Fruit fly (Drosophila melanogaster) whole organism, embryonic: ENCODE data around the gene CG42487.
A peak's percentile ranks its signal among the peaks of the same experiment; 100 is the strongest.

Experiments
- Asciz ChIP-seq: fragments of 200-800 bp; sonication (Bioruptor generic); optimal IDR thresholded peaks from 2 replicates; lab custom pipeline; 2017; ENCODE audit warnings: missing biosample characterization, mild to moderate bottlenecking, missing genetic modification characterization, missing genetic modification reagents
- BEAF-32 ChIP-seq: fragments of 200-800 bp; sonication (Bioruptor generic); optimal IDR thresholded peaks from 3 replicates; lab custom pipeline; 2017; ENCODE audit warnings: missing biosample characterization, missing genetic modification characterization, mild to moderate bottlenecking, moderate library complexity, missing genetic modification reagents
- CG10543 ChIP-seq: fragments of 200-800 bp; sonication (Bioruptor generic); optimal IDR thresholded peaks from 3 replicates; lab custom pipeline; 2017; ENCODE audit warnings: missing biosample characterization, mild to moderate bottlenecking, missing genetic modification characterization, moderate library complexity
- CG1233 ChIP-seq: fragments of 200-800 bp; sonication (Bioruptor generic); optimal IDR thresholded peaks from 4 replicates; lab custom pipeline; 2018; ENCODE audit warnings: missing biosample characterization, mild to moderate bottlenecking, missing genetic modification characterization
- CG14710 ChIP-seq: fragments of 200-800 bp; sonication (Bioruptor generic); optimal IDR thresholded peaks from 3 replicates; lab custom pipeline; 2019; ENCODE audit warnings: missing biosample characterization, mild to moderate bottlenecking, missing genetic modification characterization, moderate library complexity
- CG17802 ChIP-seq: fragments of 200-800 bp; sonication (Bioruptor generic); optimal IDR thresholded peaks from 2 replicates; lab custom pipeline; 2018; ENCODE audit warnings: missing biosample characterization, mild to moderate bottlenecking, missing genetic modification characterization, moderate library complexity
- CG2712 ChIP-seq: fragments of 200-800 bp; optimal IDR thresholded peaks from 3 replicates; lab custom pipeline; 2019; ENCODE audit warnings: missing biosample characterization, mild to moderate bottlenecking, missing genetic modification characterization, moderate library complexity
- CG30403 ChIP-seq: fragments of 200-800 bp; sonication (Bioruptor generic); optimal IDR thresholded peaks from 3 replicates; lab custom pipeline; 2016; ENCODE audit warnings: missing biosample characterization, missing genetic modification characterization
- CG33213 ChIP-seq: fragments of 200-800 bp; sonication (Bioruptor generic); optimal IDR thresholded peaks from 3 replicates; lab custom pipeline; 2016; ENCODE audit warnings: missing biosample characterization, missing genetic modification characterization
- CG43689 ChIP-seq: fragments of 200-800 bp; sonication (Bioruptor generic); IDR thresholded peaks from 2 replicates; pipeline ENCODE4 v1.3.6; 2022; ENCODE audit warnings: missing biosample characterization, missing genetic modification characterization
- CG4707 ChIP-seq: fragments of 200-800 bp; sonication (Bioruptor generic); optimal IDR thresholded peaks from 2 replicates; lab custom pipeline; 2018; ENCODE audit warnings: missing biosample characterization, mild to moderate bottlenecking, missing genetic modification characterization, moderate library complexity
- CG5180 ChIP-seq: fragments of 200-800 bp; sonication (Bioruptor generic); optimal IDR thresholded peaks from 3 replicates; lab custom pipeline; 2017; ENCODE audit warnings: missing biosample characterization, missing genetic modification characterization, mild to moderate bottlenecking, moderate library complexity, missing genetic modification reagents
- CG9437 ChIP-seq: fragments of 200-800 bp; sonication (Bioruptor generic); optimal IDR thresholded peaks from 2 replicates; lab custom pipeline; 2018; ENCODE audit warnings: missing biosample characterization, mild to moderate bottlenecking, missing genetic modification characterization
- E2f2 ChIP-seq: fragments of 200-800 bp; sonication (Bioruptor generic); IDR thresholded peaks from 2 replicates; pipeline ENCODE4 v1.3.6; 2022; ENCODE audit warnings: missing biosample characterization, missing genetic modification characterization
- HLH3B ChIP-seq: fragments of 200-800 bp; sonication (Bioruptor generic); IDR thresholded peaks from 2 replicates; pipeline ENCODE4 v1.3.6; 2022; ENCODE audit warnings: missing biosample characterization, missing genetic modification characterization
- Hand ChIP-seq: fragments of 200-800 bp; sonication (Bioruptor generic); optimal IDR thresholded peaks from 2 replicates; lab custom pipeline; 2017; ENCODE audit warnings: mild to moderate bottlenecking, missing biosample characterization, missing genetic modification reagents, missing genetic modification characterization
- Hr39 ChIP-seq: fragments of >200 bp; optimal IDR thresholded peaks from 2 replicates; lab custom pipeline; 2017
- Meics ChIP-seq: fragments of 200-800 bp; sonication (Bioruptor generic); optimal IDR thresholded peaks from 2 replicates; lab custom pipeline; 2017; ENCODE audit warnings: missing biosample characterization, mild to moderate bottlenecking, missing genetic modification characterization
- NK7.1 ChIP-seq: fragments of 200-800 bp; sonication (Bioruptor generic); optimal IDR thresholded peaks from 3 replicates; lab custom pipeline; 2016; ENCODE audit warnings: missing biosample characterization, missing genetic modification characterization
- Rfx ChIP-seq: fragments of 200-800 bp; sonication (Bioruptor generic); IDR thresholded peaks from 2 replicates; pipeline ENCODE4 v1.3.6; 2022; ENCODE audit warnings: missing biosample characterization, missing genetic modification characterization
- Sry-δ ChIP-seq: fragments of 200-800 bp; sonication (Bioruptor generic); optimal IDR thresholded peaks from 2 replicates; lab custom pipeline; 2016; ENCODE audit warnings: missing biosample characterization, missing genetic modification characterization
- Ssrp ChIP-seq: fragments of 200-800 bp; sonication (Bioruptor generic); optimal IDR thresholded peaks from 2 replicates; lab custom pipeline; 2018; ENCODE audit warnings: missing biosample characterization, mild to moderate bottlenecking, missing genetic modification characterization, moderate library complexity
- aop ChIP-seq: fragments of 200-800 bp; sonication (Bioruptor generic); IDR thresholded peaks from 2 replicates; pipeline ENCODE4 v1.3.6; 2022; ENCODE audit warnings: missing biosample characterization, missing genetic modification characterization
- btn ChIP-seq: fragments of 200-800 bp; sonication (Bioruptor generic); optimal IDR thresholded peaks from 2 replicates; lab custom pipeline; 2016; ENCODE audit warnings: missing biosample characterization, missing genetic modification characterization
- chinmo ChIP-seq: fragments of 200-800 bp; sonication (Bioruptor generic); IDR thresholded peaks from 4 replicates; pipeline ENCODE4 v1.3.6; 2022; ENCODE audit warnings: missing biosample characterization, missing genetic modification characterization; ENCODE audit not compliant: partially characterized antibody
- da ChIP-seq: fragments of 200-800 bp; sonication (Bioruptor generic); optimal IDR thresholded peaks from 2 replicates; lab custom pipeline; 2016; ENCODE audit warnings: missing biosample characterization, missing genetic modification characterization
- dimm ChIP-seq: fragments of 200-800 bp; sonication (Bioruptor generic); IDR thresholded peaks from 2 replicates; pipeline ENCODE4 v1.3.6; 2022; ENCODE audit warnings: missing biosample characterization, missing genetic modification characterization
- esg ChIP-seq: fragments of 200-800 bp; sonication (Bioruptor generic); conservative IDR thresholded peaks from 2 replicates; pipeline ENCODE4 v1.3.6; 2022; ENCODE audit warnings: missing biosample characterization, missing genetic modification characterization
- fd64A ChIP-seq: fragments of 200-800 bp; sonication (Bioruptor generic); optimal IDR thresholded peaks from 3 replicates; lab custom pipeline; 2018; ENCODE audit warnings: missing biosample characterization, mild to moderate bottlenecking, missing genetic modification characterization
- gce ChIP-seq: fragments of 200-800 bp; sonication (Bioruptor generic); IDR thresholded peaks from 3 replicates; pipeline ENCODE4 v1.3.6; 2022; ENCODE audit warnings: missing biosample characterization, missing genetic modification characterization
- gfzf ChIP-seq: fragments of 200-800 bp; sonication (Bioruptor generic); optimal IDR thresholded peaks from 2 replicates; lab custom pipeline; 2016; ENCODE audit warnings: missing biosample characterization, mild to moderate bottlenecking, missing genetic modification characterization, moderate library complexity
- gro ChIP-seq: fragments of 200-800 bp; sonication (Bioruptor generic); optimal IDR thresholded peaks from 2 replicates; lab custom pipeline; 2016; ENCODE audit warnings: missing biosample characterization, missing genetic modification characterization
- ham ChIP-seq: fragments of 200-800 bp; sonication (Bioruptor generic); IDR thresholded peaks from 2 replicates; pipeline ENCODE4 v1.3.6; 2022; ENCODE audit warnings: missing biosample characterization, missing genetic modification characterization
- hkb ChIP-seq, 2 experiments: fragments of 200-800 bp in 1 of 2; fragments of >200 bp in 1 of 2; sonication (Bioruptor generic) in 1 of 2; IDR thresholded peaks in 1 of 2; optimal IDR thresholded peaks in 1 of 2; 2 replicates each; pipeline versions ENCODE4 v1.3.6 to Lab custom; 2017 to 2022; ENCODE audit warnings: missing biosample characterization in 1 of 2, missing genetic modification characterization in 1 of 2
- ind ChIP-seq: fragments of 200-800 bp; sonication (Bioruptor generic); optimal IDR thresholded peaks from 3 replicates; lab custom pipeline; 2016; ENCODE audit warnings: missing biosample characterization, missing genetic modification characterization
- nerfin-2 ChIP-seq: fragments of 200-800 bp; sonication (Bioruptor generic); IDR thresholded peaks from 2 replicates; pipeline ENCODE4 v1.3.6; 2022; ENCODE audit warnings: missing biosample characterization, missing genetic modification characterization; ENCODE audit not compliant: partially characterized antibody
- nmo ChIP-seq: fragments of 200-800 bp; sonication (Bioruptor generic); optimal IDR thresholded peaks from 2 replicates; lab custom pipeline; 2018; ENCODE audit warnings: missing biosample characterization, mild to moderate bottlenecking, missing genetic modification characterization, moderate library complexity
- nom ChIP-seq: fragments of 200-800 bp; sonication (Bioruptor generic); optimal IDR thresholded peaks from 2 replicates; lab custom pipeline; 2017; ENCODE audit warnings: missing biosample characterization, missing genetic modification characterization, mild to moderate bottlenecking, moderate library complexity, missing genetic modification reagents
- onecut ChIP-seq: fragments of 200-800 bp; sonication (Bioruptor generic); IDR thresholded peaks from 2 replicates; pipeline ENCODE4 v1.3.6; 2022; ENCODE audit warnings: missing biosample characterization, missing genetic modification characterization
- pho ChIP-seq: fragments of 200-800 bp; sonication (Bioruptor generic); optimal IDR thresholded peaks from 2 replicates; lab custom pipeline; 2016; ENCODE audit warnings: missing biosample characterization, missing genetic modification characterization
- pita ChIP-seq: fragments of 200-800 bp; sonication (Bioruptor generic); optimal IDR thresholded peaks from 2 replicates; lab custom pipeline; 2017; ENCODE audit warnings: missing biosample characterization, mild to moderate bottlenecking, missing genetic modification characterization
- pzg ChIP-seq: fragments of 200-800 bp; sonication (Bioruptor generic); optimal IDR thresholded peaks from 3 replicates; lab custom pipeline; 2018; ENCODE audit warnings: missing biosample characterization, mild to moderate bottlenecking, missing genetic modification characterization, moderate library complexity
- scrt ChIP-seq: fragments of 200-800 bp; sonication (Bioruptor generic); optimal IDR thresholded peaks from 2 replicates; lab custom pipeline; 2018; ENCODE audit warnings: missing biosample characterization, mild to moderate bottlenecking, missing genetic modification characterization, moderate library complexity
- slbo ChIP-seq: fragments of 200-800 bp; sonication (Bioruptor generic); IDR thresholded peaks from 2 replicates; pipeline ENCODE4 v1.3.6; 2022; ENCODE audit warnings: missing biosample characterization, missing genetic modification characterization
- sna ChIP-seq: fragments of 200-800 bp; sonication (Bioruptor generic); IDR thresholded peaks from 2 replicates; pipeline ENCODE4 v1.3.6; 2022; ENCODE audit warnings: missing biosample characterization, missing genetic modification characterization; ENCODE audit not compliant: partially characterized antibody
- trh ChIP-seq: fragments of 200-800 bp; sonication (Bioruptor generic); optimal IDR thresholded peaks from 2 replicates; lab custom pipeline; 2016; ENCODE audit warnings: missing biosample characterization, missing genetic modification characterization
- wor ChIP-seq: fragments of 200-800 bp; sonication (Bioruptor generic); IDR thresholded peaks from 2 replicates; pipeline ENCODE4 v1.3.6; 2022; ENCODE audit warnings: missing biosample characterization, missing genetic modification characterization
- zen ChIP-seq: fragments of 200-800 bp; sonication (Bioruptor generic); optimal IDR thresholded peaks from 3 replicates; lab custom pipeline; 2018; ENCODE audit warnings: missing biosample characterization, mild to moderate bottlenecking, missing genetic modification characterization, moderate library complexity

Gene CG42487

dm6 chr3R:27937752-27938694 lies 21.0 kb downstream of the CG42487 start, which contains the start of the genes NSD and BOD1 (continued):
- TF ChIP-seq scrt (GFP tag; lab: Kevin White, UChicago), result no peak
- peak; percentile 66 for TF ChIP-seq E2f2 (GFP tag; lab: Robert Waterston, UW)
- TF ChIP-seq CG5180 (GFP tag; lab: Kevin White, UChicago), result no peak
- TF ChIP-seq CG2712 (tag; lab: Kevin White, UChicago), result peak; percentile 71
- no peak for TF ChIP-seq da (GFP tag; lab: Kevin White, UChicago)
- peak; percentile 43 for TF ChIP-seq pita (GFP tag; lab: Kevin White, UChicago)
- TF ChIP-seq CG1233 (GFP tag; lab: Kevin White, UChicago), result peak; percentile 35
- TF ChIP-seq btn (GFP tag; lab: Kevin White, UChicago), result no peak
- TF ChIP-seq HLH3B (GFP tag; lab: Robert Waterston, UW), result peak; percentile 52; the same call in 1 of the 2 replicates
- TF ChIP-seq fd64A (GFP tag; lab: Kevin White, UChicago), result no peak
- TF ChIP-seq ind (GFP tag; lab: Kevin White, UChicago), result peak; percentile 52
- TF ChIP-seq nerfin-2 (GFP tag; lab: Robert Waterston, UW), result peak; percentile 90
- TF ChIP-seq sna, result peak; percentile 86
- TF ChIP-seq gfzf, result peak; percentile 13
- no peak for TF ChIP-seq nom (GFP tag; lab: Kevin White, UChicago)
- no peak for TF ChIP-seq CG43689 (GFP tag; lab: Robert Waterston, UW)
- peak; percentile 54 for TF ChIP-seq esg (GFP tag; lab: Robert Waterston, UW)
- TF ChIP-seq Hand (GFP tag; lab: Kevin White, UChicago), result no peak
- no peak for TF ChIP-seq hkb (optimal IDR thresholded peaks at IDR 0.05; lab: Kevin White, UChicago)
- no peak for TF ChIP-seq hkb (GFP tag; IDR thresholded peaks at IDR 0.05; lab: Robert Waterston, UW)
- TF ChIP-seq CG33213 (GFP tag; lab: Kevin White, UChicago), result no peak
- peak; percentile 47 for TF ChIP-seq onecut (GFP tag; lab: Robert Waterston, UW)
- no peak for TF ChIP-seq CG17802 (tag; lab: Kevin White, UChicago)
- TF ChIP-seq nmo (GFP tag; lab: Kevin White, UChicago), result peak; percentile 56
- peak; percentile 53 for TF ChIP-seq Meics (GFP tag; lab: Kevin White, UChicago)
- peak; percentile 46 for TF ChIP-seq Ssrp (tag; lab: Kevin White, UChicago)
- peak; percentile 92 for TF ChIP-seq slbo (GFP tag; lab: Robert Waterston, UW)
- TF ChIP-seq BEAF-32 (GFP tag; lab: Kevin White, UChicago), result peak; percentile 84
- peak; percentile 77 for TF ChIP-seq pzg (GFP tag; lab: Kevin White, UChicago)
- TF ChIP-seq CG4707 (GFP tag; lab: Kevin White, UChicago), result no peak
- TF ChIP-seq pho, result no peak
- TF ChIP-seq dimm (GFP tag; lab: Robert Waterston, UW), result no peak
- TF ChIP-seq aop (GFP tag; lab: Robert Waterston, UW), result no peak
- TF ChIP-seq NK7.1 (GFP tag; lab: Kevin White, UChicago), result no peak
- no peak for TF ChIP-seq trh
- no peak for TF ChIP-seq gro (GFP tag; lab: Kevin White, UChicago)
- peak; percentile 88 for TF ChIP-seq Sry-δ (GFP tag; lab: Kevin White, UChicago)
- no peak for TF ChIP-seq ham
- peak; percentile 27; the same call in 1 of the 2 replicates for TF ChIP-seq wor (GFP tag; lab: Robert Waterston, UW)
- no peak for TF ChIP-seq Asciz
- peak; percentile 61 for TF ChIP-seq CG30403 (GFP tag; lab: Kevin White, UChicago)
- peak; percentile 24 for TF ChIP-seq zen (tag; lab: Kevin White, UChicago)
- peak; percentile 61 for TF ChIP-seq CG14710 (tag; lab: Kevin White, UChicago)
- TF ChIP-seq Rfx (GFP tag; lab: Robert Waterston, UW), result peak; percentile 90
- TF ChIP-seq gce (GFP tag; lab: Robert Waterston, UW), result no peak
- peak; percentile 54 for TF ChIP-seq CG9437 (GFP tag; lab: Kevin White, UChicago)
- peak; percentile 5 for TF ChIP-seq CG10543
- no peak for TF ChIP-seq Hr39 (lab: Kevin White, UChicago)
- peak; percentile 91 for TF ChIP-seq chinmo (GFP tag; lab: Robert Waterston, UW)
